Fruit fly (Drosophila melanogaster) whole organism, embryonic: ENCODE results near the gene CG42685.
A peak's percentile ranks its signal among the peaks of the same experiment; 100 is the strongest.

Experiments used
- Awh ChIP-seq: fragments of 200-800 bp; sonication (Bioruptor generic); IDR thresholded peaks from 2 replicates; pipeline ENCODE4, ENCODE4 v1.3.6; 2022; ENCODE audit warnings: missing biosample characterization, missing genetic modification characterization
- Bteb2 ChIP-seq: fragments of 200-800 bp; sonication (Bioruptor generic); optimal IDR thresholded peaks from 2 replicates; lab custom pipeline; 2016; ENCODE audit warnings: missing biosample characterization, missing genetic modification characterization
- CG10565 ChIP-seq: fragments of 200-800 bp; sonication (Bioruptor generic); optimal IDR thresholded peaks from 3 replicates; lab custom pipeline; 2016; ENCODE audit warnings: missing biosample characterization, mild to moderate bottlenecking, missing genetic modification characterization
- CG11247 ChIP-seq: fragments of 200-800 bp; sonication (Bioruptor generic); IDR thresholded peaks from 2 replicates; pipeline ENCODE4 v1.3.6; 2022; ENCODE audit warnings: missing biosample characterization, missing genetic modification characterization
- CG12391 ChIP-seq: fragments of 200-800 bp; sonication (Bioruptor generic); optimal IDR thresholded peaks from 3 replicates; lab custom pipeline; 2018; ENCODE audit warnings: missing biosample characterization, mild to moderate bottlenecking, missing genetic modification characterization, moderate library complexity
- CG12769 ChIP-seq: fragments of 200-800 bp; sonication (Bioruptor generic); optimal IDR thresholded peaks from 2 replicates; lab custom pipeline; 2019; ENCODE audit warnings: missing biosample characterization, mild to moderate bottlenecking, missing genetic modification characterization, moderate library complexity
- CG13894 ChIP-seq: fragments of 200-800 bp; sonication (Bioruptor generic); optimal IDR thresholded peaks from 3 replicates; lab custom pipeline; 2018; ENCODE audit warnings: missing biosample characterization, mild to moderate bottlenecking, missing genetic modification characterization, moderate library complexity
- CG1529 ChIP-seq: fragments of 200-800 bp; sonication (Bioruptor generic); optimal IDR thresholded peaks from 3 replicates; lab custom pipeline; 2018; ENCODE audit warnings: missing biosample characterization, missing genetic modification characterization
- CG17385 ChIP-seq: fragments of 200-800 bp; sonication (Bioruptor generic); optimal IDR thresholded peaks from 3 replicates; lab custom pipeline; 2018; ENCODE audit warnings: missing biosample characterization, mild to moderate bottlenecking, missing genetic modification characterization
- CG1832 ChIP-seq: fragments of 200-800 bp; sonication (Bioruptor generic); optimal IDR thresholded peaks from 2 replicates; lab custom pipeline; 2017; ENCODE audit warnings: missing biosample characterization, mild to moderate bottlenecking, missing genetic modification characterization, inconsistent platforms
- CG2120 ChIP-seq: fragments of 200-800 bp; sonication (Bioruptor generic); optimal IDR thresholded peaks from 3 replicates; lab custom pipeline; 2016; ENCODE audit warnings: missing biosample characterization, missing genetic modification characterization
- CG2712 ChIP-seq: fragments of 200-800 bp; optimal IDR thresholded peaks from 3 replicates; lab custom pipeline; 2019; ENCODE audit warnings: missing biosample characterization, mild to moderate bottlenecking, missing genetic modification characterization, moderate library complexity
- CG31388 ChIP-seq: fragments of 200-800 bp; sonication (Bioruptor generic); optimal IDR thresholded peaks from 2 replicates; lab custom pipeline; 2016; ENCODE audit warnings: missing biosample characterization, missing genetic modification characterization
- CG33557 ChIP-seq: fragments of 200-800 bp; sonication (Bioruptor generic); optimal IDR thresholded peaks from 2 replicates; lab custom pipeline; 2019; ENCODE audit warnings: missing biosample characterization, mild to moderate bottlenecking, missing genetic modification characterization, moderate library complexity
- CG3847 ChIP-seq: fragments of 200-800 bp; sonication (Bioruptor generic); IDR thresholded peaks from 2 replicates; pipeline ENCODE4 v1.3.6; 2022; ENCODE audit warnings: missing biosample characterization, missing genetic modification characterization
- CG43689 ChIP-seq: fragments of 200-800 bp; sonication (Bioruptor generic); IDR thresholded peaks from 2 replicates; pipeline ENCODE4 v1.3.6; 2022; ENCODE audit warnings: missing biosample characterization, missing genetic modification characterization
- CG7839 ChIP-seq: fragments of 200-800 bp; sonication (Bioruptor generic); optimal IDR thresholded peaks from 3 replicates; lab custom pipeline; 2018; ENCODE audit warnings: missing biosample characterization, mild to moderate bottlenecking, missing genetic modification characterization, moderate library complexity
- CG7963 ChIP-seq: fragments of 200-800 bp; sonication (Bioruptor generic); IDR thresholded peaks from 3 replicates; pipeline ENCODE4 v1.3.6; 2022; ENCODE audit warnings: missing biosample characterization, missing genetic modification characterization; ENCODE audit not compliant: partially characterized antibody
- CG7987 ChIP-seq: fragments of 200-800 bp; sonication (Bioruptor generic); optimal IDR thresholded peaks from 2 replicates; lab custom pipeline; 2018; ENCODE audit warnings: missing biosample characterization, mild to moderate bottlenecking, missing genetic modification characterization, moderate library complexity
- CG8281 ChIP-seq: fragments of 200-800 bp; sonication (Bioruptor generic); optimal IDR thresholded peaks from 2 replicates; lab custom pipeline; 2018; ENCODE audit warnings: missing biosample characterization, mild to moderate bottlenecking, missing genetic modification characterization, moderate library complexity
- Dip2 ChIP-seq: fragments of 200-800 bp; sonication (Bioruptor generic); IDR thresholded peaks from 2 replicates; pipeline ENCODE4 v1.3.6; 2022; ENCODE audit warnings: missing biosample characterization, missing genetic modification characterization
- Dref ChIP-seq: fragments of 200-800 bp; sonication (Bioruptor generic); IDR thresholded peaks from 2 replicates; pipeline ENCODE4 v1.3.6; 2022; ENCODE audit warnings: missing biosample characterization, missing genetic modification characterization
- Eip74EF ChIP-seq, 2 experiments: fragments of 200-800 bp in 1 of 2; fragments of >200 bp in 1 of 2; sonication (Bioruptor generic) in 1 of 2; optimal IDR thresholded peaks; 2 replicates each; lab custom pipeline; 2017 to 2019; ENCODE audit warnings: missing biosample characterization in 2 of 2, missing genetic modification characterization in 2 of 2, mild to moderate bottlenecking in 1 of 2, moderate library complexity in 1 of 2
- HmgZ ChIP-seq: fragments of 200-800 bp; sonication (Bioruptor generic); optimal IDR thresholded peaks from 2 replicates; lab custom pipeline; 2018; ENCODE audit warnings: missing biosample characterization, mild to moderate bottlenecking, missing genetic modification characterization
- Med ChIP-seq: fragments of 200-800 bp; sonication (Bioruptor generic); peaks from one replicate; lab custom pipeline; 2016; ENCODE audit warnings: missing biosample characterization, missing genetic modification characterization, mild to moderate bottlenecking, inconsistent platforms, moderate library complexity
- NFAT ChIP-seq: fragments of 200-800 bp; sonication (Bioruptor generic); IDR thresholded peaks from 2 replicates; pipeline ENCODE4 v1.3.6; 2022; ENCODE audit warnings: missing biosample characterization, missing genetic modification characterization
- Nf-YC ChIP-seq: fragments of 200-800 bp; optimal IDR thresholded peaks from 3 replicates; lab custom pipeline; 2019; ENCODE audit warnings: missing biosample characterization, mild to moderate bottlenecking, missing genetic modification characterization, moderate library complexity
- Side ChIP-seq: fragments of 200-800 bp; sonication (Bioruptor generic); optimal IDR thresholded peaks from 2 replicates; lab custom pipeline; 2016; ENCODE audit warnings: missing biosample characterization, missing genetic modification characterization
- Trl ChIP-seq, 3 experiments: fragments of >200 bp in 2 of 3; fragments of 200-800 bp in 1 of 3; sonication (Bioruptor generic) in 1 of 3; optimal IDR thresholded peaks; 2 replicates in 1 of 3; 3 replicates in 2 of 3; lab custom pipeline; 2016 to 2017; ENCODE audit warnings: missing biosample characterization in 1 of 3, missing genetic modification characterization in 1 of 3
- abd-A ChIP-seq: fragments of 200-800 bp; sonication (Bioruptor generic); optimal IDR thresholded peaks from 3 replicates; lab custom pipeline; 2019; ENCODE audit warnings: missing biosample characterization, mild to moderate bottlenecking, missing genetic modification characterization, moderate library complexity
- amos ChIP-seq: fragments of 200-800 bp; sonication (Bioruptor generic); IDR thresholded peaks from 2 replicates; pipeline ENCODE4 v1.3.6; 2022; ENCODE audit warnings: missing biosample characterization, missing genetic modification characterization; ENCODE audit not compliant: partially characterized antibody
- bigmax ChIP-seq: fragments of 200-800 bp; sonication (Bioruptor generic); optimal IDR thresholded peaks from 2 replicates; lab custom pipeline; 2018; ENCODE audit warnings: missing biosample characterization, mild to moderate bottlenecking, missing genetic modification characterization
- chinmo ChIP-seq: fragments of 200-800 bp; sonication (Bioruptor generic); IDR thresholded peaks from 4 replicates; pipeline ENCODE4 v1.3.6; 2022; ENCODE audit warnings: missing biosample characterization, missing genetic modification characterization; ENCODE audit not compliant: partially characterized antibody
- cwo ChIP-seq: fragments of 200-800 bp; sonication (Bioruptor generic); optimal IDR thresholded peaks from 3 replicates; lab custom pipeline; 2017; ENCODE audit warnings: missing biosample characterization, missing genetic modification characterization, mild to moderate bottlenecking, moderate library complexity, missing genetic modification reagents
- eve ChIP-seq, 2 experiments: fragments of >200 bp; optimal IDR thresholded peaks; 2 replicates each; lab custom pipeline; 2017; ENCODE audit warnings: missing biosample characterization in 2 of 2, missing genetic modification characterization in 2 of 2
- hth ChIP-seq: fragments of >200 bp; optimal IDR thresholded peaks from 2 replicates; lab custom pipeline; 2017; ENCODE audit warnings: inconsistent platforms
- jigr1 ChIP-seq: fragments of 200-800 bp; sonication (Bioruptor generic); IDR thresholded peaks from 3 replicates; pipeline ENCODE4 v1.3.6; 2022; ENCODE audit warnings: missing biosample characterization, missing genetic modification characterization
- lab ChIP-seq: fragments of 200-800 bp; sonication (Bioruptor generic); optimal IDR thresholded peaks from 3 replicates; lab custom pipeline; 2017; ENCODE audit warnings: missing biosample characterization, missing genetic modification characterization, mild to moderate bottlenecking, moderate library complexity, missing genetic modification reagents
- nerfin-1 ChIP-seq: fragments of 200-800 bp; sonication (Bioruptor generic); optimal IDR thresholded peaks from 3 replicates; lab custom pipeline; 2019; ENCODE audit warnings: missing biosample characterization, mild to moderate bottlenecking, missing genetic modification characterization, moderate library complexity
- oc ChIP-seq: fragments of 200-800 bp; sonication (Bioruptor generic); optimal IDR thresholded peaks from 2 replicates; lab custom pipeline; 2018; ENCODE audit warnings: missing biosample characterization, mild to moderate bottlenecking, missing genetic modification characterization, moderate library complexity
- prd ChIP-seq, 3 experiments: fragments of >200 bp in 2 of 3; fragments of 200-800 bp in 1 of 3; sonication (Bioruptor generic) in 1 of 3; optimal IDR thresholded peaks in 2 of 3; IDR thresholded peaks in 1 of 3; 2 replicates in 2 of 3; 3 replicates in 1 of 3; pipeline versions ENCODE4 v1.3.6 to Lab custom; 2017 to 2022; ENCODE audit warnings: missing biosample characterization in 1 of 3, missing genetic modification characterization in 1 of 3
- sd ChIP-seq: fragments of 200-800 bp; sonication (Bioruptor generic); optimal IDR thresholded peaks from 3 replicates; lab custom pipeline; 2018; ENCODE audit warnings: missing biosample characterization, mild to moderate bottlenecking, missing genetic modification characterization, moderate library complexity
- sob ChIP-seq: fragments of 200-800 bp; sonication (Bioruptor generic); IDR thresholded peaks from 2 replicates; pipeline ENCODE4 v1.3.6; 2022; ENCODE audit warnings: missing biosample characterization, missing genetic modification characterization
- sqz ChIP-seq: fragments of 200-800 bp; sonication (Bioruptor generic); optimal IDR thresholded peaks from 3 replicates; lab custom pipeline; 2018; ENCODE audit warnings: missing biosample characterization, mild to moderate bottlenecking, missing genetic modification characterization
- usp ChIP-seq: fragments of >200 bp; optimal IDR thresholded peaks from 2 replicates; lab custom pipeline; 2017; ENCODE audit warnings: missing biosample characterization, missing genetic modification characterization
- zfh1 ChIP-seq: fragments of 200-800 bp; sonication (Bioruptor generic); IDR thresholded peaks from 3 replicates; pipeline ENCODE4 v1.3.6; 2022; ENCODE audit warnings: missing biosample characterization, missing genetic modification characterization

CG42685 gene

DNA sequence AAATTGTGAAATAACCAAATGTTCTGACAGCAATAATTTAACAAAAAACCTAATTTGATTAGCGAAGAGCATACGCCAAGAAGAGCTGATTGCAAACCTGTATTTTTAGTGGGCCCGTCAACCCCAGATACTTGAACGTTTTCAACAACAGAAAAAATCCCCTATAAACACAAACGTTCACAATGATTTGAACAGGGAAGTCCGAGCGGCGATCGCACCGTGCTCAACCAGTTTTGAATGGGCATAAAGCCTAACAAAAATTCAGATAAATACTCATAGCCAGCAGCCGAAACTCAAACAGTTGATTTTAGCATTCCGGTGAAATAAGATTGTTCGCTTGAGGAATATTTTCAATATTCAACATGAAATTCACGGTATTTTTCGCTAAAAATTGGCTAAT is 16.5 kb downstream of the CG42685 start, which contains the start of gene CG34165:
TSS of gene CG34165 (plus strand) at position 284 of the 400 bp plus-strand sequence.
- TF ChIP-seq chinmo (GFP tag; lab: Robert Waterston, UW) (0 out of 4 replicates have a peak, but pooled peaks have one; percentile 54), Awh (peak; percentile 64; the same call in 1 of the 2 replicates), sd (tag; lab: Kevin White, UChicago) (no peak), eve (GFP tag; optimal IDR thresholded peaks at IDR 0.05; lab: Kevin White, UChicago) (peak in 1 of 2 experiments; percentile 17), abd-A (peak; percentile 46), CG10565 (no peak), CG13894 (tag; lab: Kevin White, UChicago) (peak; percentile 35), Med (GFP tag; lab: Kevin White, UChicago) (peak; percentile 34), CG12769 (tag; lab: Kevin White, UChicago) (peak; percentile 32)

DNA sequence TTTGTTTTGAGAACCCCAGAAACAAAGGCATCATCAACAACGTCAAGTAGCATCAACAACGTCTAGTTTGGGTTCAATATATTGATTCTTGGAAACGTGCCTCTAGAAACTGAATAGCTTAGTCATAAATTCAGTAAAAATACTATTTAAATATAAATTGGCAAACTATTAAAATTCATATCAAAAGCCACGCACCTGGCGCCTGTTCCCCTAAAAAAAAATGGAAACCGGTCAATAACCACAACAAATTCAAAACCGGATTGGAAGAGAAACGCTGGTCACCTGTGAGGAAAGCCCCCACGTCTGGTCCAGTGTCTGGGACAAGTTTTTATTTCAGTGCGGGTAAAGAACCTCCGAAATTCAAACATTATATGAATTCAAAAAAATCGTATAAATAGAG is 17.7 kb downstream of the CG42685 start, which contains the start of gene CG15282:
TSS of gene CG15282 (plus strand) at position 227 of the 400 bp plus-strand sequence.
- no peak for TF ChIP-seq CG31388 (GFP tag; lab: Kevin White, UChicago)
- no peak for TF ChIP-seq CG43689 (GFP tag; lab: Robert Waterston, UW)
- no peak for TF ChIP-seq CG7963 (GFP tag; lab: Robert Waterston, UW)
- TF ChIP-seq Bteb2 (GFP tag; lab: Kevin White, UChicago) = no peak
- no peak for TF ChIP-seq CG33557 (GFP tag; lab: Kevin White, UChicago)
- TF ChIP-seq CG17385 (GFP tag; lab: Kevin White, UChicago) = no peak
- peak; percentile 67 for TF ChIP-seq abd-A
- TF ChIP-seq CG3847 (GFP tag; lab: Robert Waterston, UW) = no peak
- TF ChIP-seq CG2120 (GFP tag; lab: Kevin White, UChicago) = no peak
- TF ChIP-seq cwo (GFP tag; lab: Kevin White, UChicago) = peak; percentile 6
- TF ChIP-seq Eip74EF (GFP tag; optimal IDR thresholded peaks at IDR 0.05; lab: Kevin White, UChicago) = peak in 1 of 2 experiments; percentile 1
- peak; percentile 90 for TF ChIP-seq CG7987
- TF ChIP-seq CG1832 (GFP tag; lab: Kevin White, UChicago) = no peak
- peak; percentile 24 for TF ChIP-seq Med (GFP tag; lab: Kevin White, UChicago)
- no peak for TF ChIP-seq CG8281
- 0 out of 4 replicates have a peak, but pooled peaks have one; percentile 30 for TF ChIP-seq chinmo (GFP tag; lab: Robert Waterston, UW)
- no peak for TF ChIP-seq CG2712
- TF ChIP-seq usp (GFP tag; lab: Kevin White, UChicago) = no peak
- TF ChIP-seq sqz = peak; percentile 8
- TF ChIP-seq NFAT = no peak
- no peak for TF ChIP-seq prd (optimal IDR thresholded peaks at IDR 0.05; lab: Kevin White, UChicago)
- TF ChIP-seq prd (GFP tag; IDR thresholded peaks at IDR 0.05; lab: Robert Waterston, UW) = no peak
- TF ChIP-seq lab (GFP tag; lab: Kevin White, UChicago) = no peak
- no peak for TF ChIP-seq HmgZ (tag; lab: Kevin White, UChicago)
- TF ChIP-seq, all 482 proteins: peak for 7

DNA sequence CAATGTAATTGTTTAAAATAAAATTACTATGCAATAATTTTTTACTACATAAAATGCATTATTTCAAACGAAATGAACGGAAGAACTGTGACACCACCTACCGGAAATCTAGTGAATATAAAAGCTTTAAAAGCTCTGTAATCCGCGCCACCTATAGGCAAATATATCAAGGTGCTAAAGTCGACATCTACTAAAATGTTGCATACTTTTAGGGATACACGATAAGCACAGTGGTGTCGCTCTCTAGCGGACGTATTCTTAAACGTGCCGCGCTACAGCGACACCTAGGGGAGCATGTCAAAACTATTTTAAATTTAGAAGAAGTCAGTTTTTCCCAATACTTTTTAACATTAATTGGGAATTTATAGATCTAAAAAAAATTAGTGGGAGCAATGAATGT is 23.8 kb downstream of the CG42685 start:
- peak; percentile 36 for TF ChIP-seq CG12391 (tag; lab: Kevin White, UChicago)
- TF ChIP-seq CG1529 (GFP tag; lab: Kevin White, UChicago) = no peak
- no peak; the same call in 1 of the 2 replicates for TF ChIP-seq amos (GFP tag; lab: Robert Waterston, UW)
- peak; percentile 60 for TF ChIP-seq Dip2 (GFP tag; lab: Robert Waterston, UW)
- peak; percentile 76 for TF ChIP-seq lab (GFP tag; lab: Kevin White, UChicago)
- peak; percentile 78 for TF ChIP-seq sob (GFP tag; lab: Robert Waterston, UW)
- peak; percentile 76 for TF ChIP-seq Side (GFP tag; lab: Kevin White, UChicago)
- TF ChIP-seq CG11247 (GFP tag; lab: Robert Waterston, UW) = peak; percentile 88
- TF ChIP-seq jigr1 (GFP tag; lab: Robert Waterston, UW) = no peak
- peak; percentile 86 for TF ChIP-seq zfh1
- no peak for TF ChIP-seq Trl (optimal IDR thresholded peaks at IDR 0.05; lab: Kevin White, UChicago)
- peak; percentile 91 for TF ChIP-seq Trl (GFP tag; optimal IDR thresholded peaks at IDR 0.05; lab: Kevin White, UChicago)
- peak; percentile 68 for TF ChIP-seq Awh
- peak; percentile 13 for TF ChIP-seq oc
- TF ChIP-seq Dref (GFP tag; lab: Robert Waterston, UW) = no peak
- peak; percentile 27 for TF ChIP-seq nerfin-1
- no peak for TF ChIP-seq bigmax
- peak; percentile 79 for TF ChIP-seq CG7839 (tag; lab: Kevin White, UChicago)
- no peak for TF ChIP-seq hth (lab: Kevin White, UChicago)
- peak; percentile 60 for TF ChIP-seq Nf-YC (tag; lab: Kevin White, UChicago)
